Worm (Caenorhabditis elegans) whole organism, mixed stage, embryonic: ENCODE results near the gene cav-1.

Source experiments
- elt-3 ChIP-seq: fragments of 150-350 bp; optimal IDR thresholded peaks from 2 replicates; lab custom pipeline; 2014; ENCODE audit warnings: missing biosample characterization, missing genetic modification characterization
- mep-1 ChIP-seq: fragments of 150-350 bp; optimal IDR thresholded peaks from 2 replicates; lab custom pipeline; 2017; ENCODE audit warnings: missing biosample characterization, missing genetic modification reagents, missing genetic modification characterization, inconsistent platforms
- nhr-2 ChIP-seq: fragments of 150-350 bp; optimal IDR thresholded peaks from 2 replicates; lab custom pipeline; 2014; ENCODE audit warnings: missing biosample characterization, missing genetic modification characterization
- nhr-28 ChIP-seq: fragments of 150-350 bp; optimal IDR thresholded peaks from 2 replicates; lab custom pipeline; 2014; ENCODE audit warnings: missing biosample characterization, missing genetic modification characterization
- snpc-4 ChIP-seq: fragments of 150-350 bp; optimal IDR thresholded peaks from 2 replicates; lab custom pipeline; 2014; ENCODE audit warnings: missing biosample characterization, missing genetic modification characterization

DNA sequence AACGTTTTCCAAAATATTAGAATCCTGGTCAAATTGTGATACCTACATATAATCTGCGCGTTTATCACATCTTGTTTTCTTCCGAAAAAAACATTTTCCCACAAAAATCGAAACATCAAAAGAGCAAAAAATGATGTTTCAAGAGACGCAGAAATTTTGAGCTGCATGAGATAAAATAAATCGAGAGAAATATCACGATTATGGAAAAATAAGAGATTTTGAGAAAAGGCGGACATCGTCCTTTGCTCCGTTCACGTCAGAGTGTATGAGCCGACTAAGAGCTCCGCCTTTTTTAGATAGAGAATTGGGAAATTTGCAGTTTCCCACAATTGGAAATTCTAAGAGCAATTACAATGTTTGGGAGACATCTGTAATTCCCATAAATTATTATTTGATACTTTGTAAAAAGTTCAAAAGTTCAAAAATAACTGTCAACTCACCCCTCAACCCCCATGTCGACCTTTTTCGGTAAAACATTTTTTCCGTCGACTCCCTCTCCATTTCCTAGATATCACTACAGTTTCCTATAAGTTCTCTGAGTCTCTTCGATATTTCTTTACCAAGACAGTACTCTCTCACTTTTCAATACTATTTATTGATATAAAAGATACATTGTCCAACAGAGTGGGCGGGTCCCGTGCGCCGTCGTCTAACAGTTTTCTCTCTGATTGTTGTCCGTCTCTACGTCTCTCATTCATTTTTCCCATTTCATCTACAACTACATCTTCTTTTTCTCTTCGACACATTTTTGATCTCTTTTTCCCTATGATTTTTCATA, 15.5 kb upstream of the cav-1 start:
- no peak for TF ChIP-seq elt-3 (tag; lab: Kevin White, UChicago)
- TF ChIP-seq mep-1 (tag; lab: Kevin White, UChicago) = no peak
- no peak for TF ChIP-seq nhr-2 (tag; lab: Kevin White, UChicago)
- TF ChIP-seq snpc-4 (tag; lab: Kevin White, UChicago) = no peak
- no peak for TF ChIP-seq nhr-28
